Fruit fly (Drosophila melanogaster) whole organism, adult: ENCODE measurements around the gene CG43348.
A peak's percentile ranks its signal among the peaks of the same experiment; 100 is the strongest.

Experiments
- CG11617 ChIP-seq: fragments of 200-800 bp; sonication (Bioruptor generic); optimal IDR thresholded peaks from 2 replicates; lab custom pipeline; 2017; ENCODE audit warnings: mild to moderate bottlenecking, missing biosample characterization, missing genetic modification reagents, missing genetic modification characterization
- CG12768 ChIP-seq: fragments of 200-800 bp; sonication (Bioruptor generic); optimal IDR thresholded peaks from 2 replicates; lab custom pipeline; 2017; ENCODE audit warnings: missing biosample characterization, missing genetic modification characterization, mild to moderate bottlenecking, moderate library complexity, missing genetic modification reagents
- Crg-1 ChIP-seq: fragments of 200-800 bp; sonication (Bioruptor generic); optimal IDR thresholded peaks from 2 replicates; lab custom pipeline; 2016; ENCODE audit warnings: missing biosample characterization, missing genetic modification characterization
- bab1 ChIP-seq: fragments of 200-800 bp; sonication (Bioruptor generic); optimal IDR thresholded peaks from 3 replicates; lab custom pipeline; 2019; ENCODE audit warnings: missing biosample characterization, mild to moderate bottlenecking, missing genetic modification characterization, moderate library complexity
- tj ChIP-seq: fragments of 200-800 bp; sonication (Bioruptor generic); optimal IDR thresholded peaks from 3 replicates; lab custom pipeline; 2017; ENCODE audit warnings: missing biosample characterization, mild to moderate bottlenecking, missing genetic modification characterization, moderate library complexity

DNA sequence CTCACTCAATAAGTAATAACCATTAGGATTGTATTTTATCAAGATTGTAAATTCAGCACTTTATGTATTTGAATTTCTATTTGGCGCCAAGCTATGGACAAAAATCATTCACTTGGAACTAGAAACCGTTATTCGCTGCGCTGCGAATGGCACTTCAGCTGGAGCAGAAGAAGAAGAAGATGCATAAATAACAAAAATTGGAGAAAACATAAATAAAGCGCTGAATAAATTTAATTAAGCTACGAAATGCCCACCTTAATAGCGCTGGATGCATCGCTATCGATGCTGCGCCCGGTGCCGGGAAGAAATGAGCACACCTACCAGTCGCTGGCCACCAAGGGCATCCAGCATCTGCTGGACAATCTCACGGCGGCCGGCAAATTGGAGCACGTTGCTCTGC is 34.9 kb upstream of the CG43348 start, which contains the start of gene IntS14:
- no peak for TF ChIP-seq CG11617
- peak; percentile 13 for TF ChIP-seq bab1
- TF ChIP-seq CG12768 (GFP tag; lab: Kevin White, UChicago) = no peak
- no peak for TF ChIP-seq Crg-1 (GFP tag; lab: Kevin White, UChicago)
- peak; percentile 88 for TF ChIP-seq tj (GFP tag; lab: Kevin White, UChicago)
